Worm (Caenorhabditis elegans): Measurements from ENCODE around the gene hlh-28.
"Not testable (repeated sequence)": the region's sequence is repeated elsewhere in the genome, so short reads cannot be mapped to it uniquely, and the experiment has no call there.

hlh-28 gene

ce11 chrX:17545498-17545897, 5.4 kb upstream of the hlh-28 start (continued):
- TF ChIP-seq zip-11 (GFP tag; IDR thresholded peaks at IDR 0.05), result no peak
- TF ChIP-seq lin-1 (GFP tag; IDR thresholded peaks at IDR 0.05), result 0 out of 2 replicates have a peak, but pooled peaks have one; percentile 28
- TF ChIP-seq ceh-44 (GFP tag; IDR thresholded peaks at IDR 0.05), result no peak
- no peak for TF ChIP-seq ces-1 (GFP tag; optimal IDR thresholded peaks at IDR 0.05)
- no peak for TF ChIP-seq nhr-6 (tag; optimal IDR thresholded peaks at IDR 0.05)
- TF ChIP-seq vab-7 (GFP tag; IDR thresholded peaks at IDR 0.05), result peak; percentile 74
- TF ChIP-seq R02D3.7 (tag; optimal IDR thresholded peaks at IDR 0.05), result no peak
- no peak for TF ChIP-seq Y48G9A.11 (GFP tag; IDR thresholded peaks at IDR 0.05)
- TF ChIP-seq T26A8.4 (GFP tag; IDR thresholded peaks at IDR 0.05), result peak; percentile 83
- peak; percentile 62 for TF ChIP-seq spr-1 (tag; optimal IDR thresholded peaks at IDR 0.05)
- TF ChIP-seq cey-2 (tag; optimal IDR thresholded peaks at IDR 0.05; ENCODE audit: borderline replicate concordance, insufficient read depth), result no peak
- no peak for TF ChIP-seq unc-39 (tag; optimal IDR thresholded peaks at IDR 0.05)
- TF ChIP-seq ctbp-1 (GFP tag; IDR thresholded peaks at IDR 0.05), result no peak
- TF ChIP-seq nhr-10 (tag; optimal IDR thresholded peaks at IDR 0.05), result no peak
- TF ChIP-seq mxl-3 (GFP tag; optimal IDR thresholded peaks at IDR 0.05), result peak; percentile 20
- peak; percentile 76 for TF ChIP-seq F10B5.3 (tag; optimal IDR thresholded peaks at IDR 0.05)
- peak; percentile 39 for TF ChIP-seq hlh-11 (tag; optimal IDR thresholded peaks at IDR 0.05)
- no peak for TF ChIP-seq lin-39 (tag; optimal IDR thresholded peaks at IDR 0.05)
- peak; percentile 77 for TF ChIP-seq duxl-1 (tag; optimal IDR thresholded peaks at IDR 0.05; ENCODE audit: poor library complexity)
- no peak for TF ChIP-seq Y5F2A.4 (GFP tag; optimal IDR thresholded peaks at IDR 0.05)
- TF ChIP-seq php-3 (GFP tag; IDR thresholded peaks at IDR 0.05), result peak; percentile 64
- peak; percentile 43 for TF ChIP-seq nhr-28 (tag; optimal IDR thresholded peaks at IDR 0.05)
- no peak for TF ChIP-seq F44E2.7 (GFP tag; IDR thresholded peaks at IDR 0.05)
- TF ChIP-seq F37D6.2 (tag; optimal IDR thresholded peaks at IDR 0.05), result peak; percentile 64
- peak; percentile 20 for TF ChIP-seq aha-1 (tag)
- no peak for TF ChIP-seq D1046.2 (GFP tag; IDR thresholded peaks at IDR 0.05)
- no peak for TF ChIP-seq set-16 (GFP tag; IDR thresholded peaks at IDR 0.05)
- TF ChIP-seq zip-2 (tag; optimal IDR thresholded peaks at IDR 0.05), result peak; percentile 8
- TF ChIP-seq ama-1 (optimal IDR thresholded peaks at IDR 0.05), result no peak
- no peak for TF ChIP-seq ceh-32 (tag; optimal IDR thresholded peaks at IDR 0.05; ENCODE audit: poor library complexity)
- no peak for TF ChIP-seq Y75B8A.6 (GFP tag; IDR thresholded peaks at IDR 0.05)
- TF ChIP-seq ceh-82 (tag; optimal IDR thresholded peaks at IDR 0.05), result no peak
- TF ChIP-seq fkh-10 (GFP tag; optimal IDR thresholded peaks at IDR 0.05), result no peak

DNA sequence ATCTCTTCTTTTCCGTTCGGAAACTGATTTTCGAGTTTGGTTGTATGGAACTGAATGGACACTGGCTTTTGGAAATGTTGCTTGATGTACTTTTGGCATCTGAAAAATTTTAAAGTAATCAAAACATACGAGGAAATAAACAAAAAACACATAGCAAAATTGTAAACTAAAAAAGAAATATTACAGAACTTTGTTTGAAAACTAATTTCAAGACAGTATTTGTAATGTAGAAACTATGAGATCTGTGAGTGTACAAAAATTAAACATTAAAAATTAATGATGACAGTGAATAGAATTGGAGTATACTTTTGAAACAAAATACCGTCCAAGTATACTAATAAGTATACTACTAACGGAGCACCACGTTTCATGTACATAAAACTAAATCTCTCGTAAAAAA, 2.3 kb upstream of the hlh-28 start, which contains the start of gene hlh-29:
Gene hlh-29, minus strand, starts transcription at position 101 of the 400 bp plus-strand sequence.
- not testable (repeated sequence) for TF ChIP-seq T26A8.4 (GFP tag; IDR thresholded peaks at IDR 0.05); lsy-2 (tag; optimal IDR thresholded peaks at IDR 0.05); dve-1 (tag; optimal IDR thresholded peaks at IDR 0.05; ENCODE audit: insufficient read depth)

ce11 chrX:17553772-17554171, 2.9 kb downstream of the hlh-28 start:
- TF ChIP-seq tra-1 (GFP tag; IDR thresholded peaks at IDR 0.05) (no peak), saeg-2 (GFP tag; IDR thresholded peaks at IDR 0.05) (no peak), hmg-1.1 (GFP tag; IDR thresholded peaks at IDR 0.05) (no peak), T20F7.1 (GFP tag; optimal IDR thresholded peaks at IDR 0.05) (no peak), lsy-2 (tag; optimal IDR thresholded peaks at IDR 0.05) (no peak), set-16 (GFP tag; IDR thresholded peaks at IDR 0.05) (peak; percentile 11; the same call in 1 of the 2 replicates), nhr-41 (GFP tag; IDR thresholded peaks at IDR 0.05) (no peak), F26F4.8 (GFP tag; conservative IDR thresholded peaks at IDR 0.05) (no peak), aha-1 (tag) (peak; percentile 88), unc-62 (GFP tag; optimal IDR thresholded peaks at IDR 0.05 in 1 of 2) (peak in 1 of 2 experiments; percentile 39), unc-62 (tag; optimal IDR thresholded peaks at IDR 0.05) (no peak), cey-2 (tag; optimal IDR thresholded peaks at IDR 0.05; ENCODE audit: borderline replicate concordance, insufficient read depth) (no peak), daf-12 (tag; optimal IDR thresholded peaks at IDR 0.05) (no peak), D1046.2 (GFP tag; IDR thresholded peaks at IDR 0.05) (no peak), ama-1 (optimal IDR thresholded peaks at IDR 0.05) (no peak)
